Fruit fly (Drosophila melanogaster) whole organism, pupa: Measurements from ENCODE around the gene CG6293.

Source experiments
- CG10348 ChIP-seq: fragments of 200-800 bp; sonication (Bioruptor generic); IDR thresholded peaks from 2 replicates; pipeline ENCODE4 v1.3.6; 2022; ENCODE audit warnings: missing biosample characterization, missing genetic modification characterization
- CG12605 ChIP-seq: fragments of 200-800 bp; sonication (Bioruptor generic); IDR thresholded peaks from 2 replicates; pipeline ENCODE4 v1.3.6; 2022; ENCODE audit warnings: missing biosample characterization, missing genetic modification characterization
- CG14655 ChIP-seq: fragments of 200-800 bp; sonication (Bioruptor generic); optimal IDR thresholded peaks from 3 replicates; lab custom pipeline; 2017; ENCODE audit warnings: mild to moderate bottlenecking, missing biosample characterization, missing genetic modification reagents, missing genetic modification characterization
- CG15710 ChIP-seq: fragments of 200-800 bp; sonication (Bioruptor generic); optimal IDR thresholded peaks from 2 replicates; lab custom pipeline; 2018; ENCODE audit warnings: missing biosample characterization, mild to moderate bottlenecking, missing genetic modification characterization, moderate library complexity
- CG32121 ChIP-seq: fragments of 200-800 bp; sonication (Bioruptor generic); IDR thresholded peaks from 2 replicates; pipeline ENCODE4 v1.3.6; 2022; ENCODE audit warnings: missing biosample characterization, missing genetic modification characterization
- CG8159 ChIP-seq: fragments of 200-800 bp; sonication (Bioruptor generic); optimal IDR thresholded peaks from 3 replicates; lab custom pipeline; 2018; ENCODE audit warnings: missing biosample characterization, mild to moderate bottlenecking, missing genetic modification characterization, moderate library complexity
- CG8301 ChIP-seq: fragments of 200-800 bp; sonication (Bioruptor generic); optimal IDR thresholded peaks from 2 replicates; lab custom pipeline; 2018; ENCODE audit warnings: missing biosample characterization, mild to moderate bottlenecking, missing genetic modification characterization
- D1 ChIP-seq: fragments of 200-800 bp; sonication (Bioruptor generic); optimal IDR thresholded peaks from 2 replicates; lab custom pipeline; 2018; ENCODE audit warnings: missing biosample characterization, mild to moderate bottlenecking, missing genetic modification characterization, moderate library complexity
- Pif1A ChIP-seq: fragments of 200-800 bp; sonication (Bioruptor generic); optimal IDR thresholded peaks from 3 replicates; lab custom pipeline; 2016; ENCODE audit warnings: missing biosample characterization, missing genetic modification characterization
- Snoo ChIP-seq: fragments of 200-800 bp; sonication (Bioruptor generic); optimal IDR thresholded peaks from 3 replicates; lab custom pipeline; 2017; ENCODE audit warnings: missing biosample characterization, mild to moderate bottlenecking, missing genetic modification characterization, inconsistent platforms
- rn ChIP-seq: fragments of 200-800 bp; sonication (Bioruptor generic); IDR thresholded peaks from 2 replicates; pipeline ENCODE4 v1.3.6; 2022; ENCODE audit warnings: missing biosample characterization, missing genetic modification characterization

dm6 chr3R:10330734-10331642 lies 19.6 kb upstream of the CG6293 start, which contains the start of the genes Bruce and CG12818:
- TF ChIP-seq Snoo (tag; lab: Kevin White, UChicago): no peak
- no peak for TF ChIP-seq CG32121 (GFP tag; lab: Robert Waterston, UW)
- no peak for TF ChIP-seq CG8159 (tag; lab: Kevin White, UChicago)
- no peak for TF ChIP-seq D1 (tag; lab: Kevin White, UChicago)
- no peak for TF ChIP-seq rn (GFP tag; lab: Robert Waterston, UW)
- TF ChIP-seq CG8301 (tag; lab: Kevin White, UChicago): no peak
- TF ChIP-seq CG15710: no peak
- TF ChIP-seq CG12605 (GFP tag; lab: Robert Waterston, UW): no peak
- no peak for TF ChIP-seq CG14655 (GFP tag; lab: Kevin White, UChicago)
- TF ChIP-seq CG10348: no peak
- TF ChIP-seq Pif1A (GFP tag; lab: Kevin White, UChicago): no peak
